Worm (Caenorhabditis elegans) whole organism, L1 larva: Measurements from ENCODE around the gene ttn-1.

Experiments used
- aly-2 ChIP-seq: fragments of 150-350 bp; optimal IDR thresholded peaks from 2 replicates; lab custom pipeline; 2014; ENCODE audit warnings: missing biosample characterization, missing genetic modification characterization
- snpc-4 ChIP-seq: fragments of 150-350 bp; optimal IDR thresholded peaks from 2 replicates; lab custom pipeline; 2014; ENCODE audit warnings: missing biosample characterization, missing genetic modification characterization

DNA sequence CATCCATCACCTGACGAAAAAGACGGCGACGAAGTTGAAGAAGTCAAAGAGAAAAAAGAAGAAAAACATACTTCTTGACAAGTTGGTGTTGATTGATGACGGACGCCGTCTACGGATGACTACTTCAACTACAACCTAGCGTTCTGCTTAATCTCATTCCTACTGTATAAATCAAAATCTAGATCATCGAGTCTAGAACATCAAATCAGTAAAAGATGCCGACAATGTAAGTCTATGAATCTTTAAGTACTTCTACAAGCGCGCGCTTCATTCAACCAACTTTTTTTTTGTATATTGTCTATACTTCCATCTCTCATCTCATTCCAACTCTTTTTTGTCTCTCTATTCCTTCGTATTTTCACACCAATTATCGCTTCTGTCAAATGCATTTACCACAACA is 67.0 kb downstream of the ttn-1 start:
- no peak for TF ChIP-seq aly-2
- TF ChIP-seq snpc-4 (tag; lab: Kevin White, UChicago), result no peak
